Fruit fly (Drosophila melanogaster) whole organism, embryonic: ENCODE data around the gene ab.
A peak's percentile ranks its signal among the peaks of the same experiment; 100 is the strongest.

Source experiments
- Bgb ChIP-seq: fragments of 200-800 bp; sonication (Bioruptor generic); IDR thresholded peaks from 2 replicates; pipeline ENCODE4 v1.3.6; 2022; ENCODE audit warnings: missing biosample characterization, missing genetic modification characterization; ENCODE audit not compliant: partially characterized antibody
- CG10462 ChIP-seq: fragments of 200-800 bp; sonication (Bioruptor generic); optimal IDR thresholded peaks from 2 replicates; lab custom pipeline; 2016; ENCODE audit warnings: missing biosample characterization, missing genetic modification characterization
- CG10543 ChIP-seq: fragments of 200-800 bp; sonication (Bioruptor generic); optimal IDR thresholded peaks from 3 replicates; lab custom pipeline; 2017; ENCODE audit warnings: missing biosample characterization, mild to moderate bottlenecking, missing genetic modification characterization, moderate library complexity
- CG14014 ChIP-seq: fragments of 200-800 bp; sonication (Bioruptor generic); IDR thresholded peaks from 2 replicates; pipeline ENCODE4 v1.3.6; 2022; ENCODE audit warnings: missing biosample characterization, missing genetic modification characterization
- CG15269 ChIP-seq: fragments of 200-800 bp; sonication (Bioruptor generic); optimal IDR thresholded peaks from 2 replicates; lab custom pipeline; 2018; ENCODE audit warnings: missing biosample characterization, mild to moderate bottlenecking, missing genetic modification characterization, moderate library complexity
- CG18619 ChIP-seq: fragments of 200-800 bp; sonication (Bioruptor generic); optimal IDR thresholded peaks from 3 replicates; lab custom pipeline; 2017; ENCODE audit warnings: missing biosample characterization, mild to moderate bottlenecking, missing genetic modification characterization
- CG18764 ChIP-seq: fragments of 200-800 bp; sonication (Bioruptor generic); optimal IDR thresholded peaks from 3 replicates; lab custom pipeline; 2016; ENCODE audit warnings: missing biosample characterization, missing genetic modification characterization
- CG2116 ChIP-seq: fragments of 200-800 bp; sonication (Bioruptor generic); optimal IDR thresholded peaks from 3 replicates; lab custom pipeline; 2018; ENCODE audit warnings: missing biosample characterization, mild to moderate bottlenecking, missing genetic modification characterization
- CG2889 ChIP-seq: fragments of 200-800 bp; sonication (Bioruptor generic); IDR thresholded peaks from 3 replicates; pipeline ENCODE4 v1.3.6; 2022; ENCODE audit warnings: missing biosample characterization, missing genetic modification characterization
- CG30020 ChIP-seq: fragments of 200-800 bp; optimal IDR thresholded peaks from 2 replicates; lab custom pipeline; 2019; ENCODE audit warnings: missing biosample characterization, mild to moderate bottlenecking, missing genetic modification characterization, moderate library complexity
- CG30431 ChIP-seq: fragments of 200-800 bp; sonication (Bioruptor generic); optimal IDR thresholded peaks from 2 replicates; lab custom pipeline; 2017; ENCODE audit warnings: missing biosample characterization, missing genetic modification characterization
- CG31388 ChIP-seq: fragments of 200-800 bp; sonication (Bioruptor generic); optimal IDR thresholded peaks from 2 replicates; lab custom pipeline; 2016; ENCODE audit warnings: missing biosample characterization, missing genetic modification characterization
- CG4360 ChIP-seq: fragments of 200-800 bp; sonication (Bioruptor generic); IDR thresholded peaks from 2 replicates; pipeline ENCODE4 v1.3.6; 2022; ENCODE audit warnings: missing biosample characterization, missing genetic modification characterization
- CG6254 ChIP-seq: fragments of 200-800 bp; sonication (Bioruptor generic); optimal IDR thresholded peaks from 3 replicates; lab custom pipeline; 2017; ENCODE audit warnings: mild to moderate bottlenecking, missing biosample characterization, missing genetic modification reagents, missing genetic modification characterization
- CG6791 ChIP-seq: fragments of 200-800 bp; sonication (Bioruptor generic); IDR thresholded peaks from 3 replicates; pipeline ENCODE4 v1.3.6; 2022; ENCODE audit warnings: missing biosample characterization, missing genetic modification characterization; ENCODE audit not compliant: partially characterized antibody
- CG7357 ChIP-seq: fragments of 200-800 bp; sonication (Bioruptor generic); IDR thresholded peaks from 3 replicates; pipeline ENCODE4 v1.3.6; 2022; ENCODE audit warnings: missing biosample characterization, missing genetic modification characterization
- CrebB ChIP-seq: fragments of 200-800 bp; sonication (Bioruptor generic); optimal IDR thresholded peaks from 3 replicates; lab custom pipeline; 2018; ENCODE audit warnings: missing biosample characterization, mild to moderate bottlenecking, missing genetic modification characterization
- Deaf1 ChIP-seq: fragments of 200-800 bp; optimal IDR thresholded peaks from 3 replicates; lab custom pipeline; 2019; ENCODE audit warnings: missing biosample characterization, mild to moderate bottlenecking, missing genetic modification characterization, moderate library complexity
- Dfd ChIP-seq, 2 experiments: fragments of >200 bp; optimal IDR thresholded peaks; 2 replicates each; lab custom pipeline; 2017; ENCODE audit warnings: missing biosample characterization in 2 of 2, missing genetic modification characterization in 2 of 2
- E2f1 ChIP-seq: fragments of 200-800 bp; sonication (Bioruptor generic); IDR thresholded peaks from 2 replicates; pipeline ENCODE4 v1.3.6; 2022; ENCODE audit warnings: missing biosample characterization, missing genetic modification characterization
- HLH54F ChIP-seq: fragments of 200-800 bp; sonication (Bioruptor generic); optimal IDR thresholded peaks from 3 replicates; lab custom pipeline; 2016; ENCODE audit warnings: missing biosample characterization, missing genetic modification characterization
- Jarid2 ChIP-seq: fragments of 200-800 bp; sonication (Bioruptor generic); optimal IDR thresholded peaks from 3 replicates; lab custom pipeline; 2017; ENCODE audit warnings: mild to moderate bottlenecking, missing biosample characterization, missing genetic modification reagents, missing genetic modification characterization
- Kr ChIP-seq: fragments of 200-800 bp; sonication (Bioruptor generic); optimal IDR thresholded peaks from 2 replicates; lab custom pipeline; 2017; ENCODE audit warnings: missing biosample characterization, mild to moderate bottlenecking, missing genetic modification characterization
- Ptx1 ChIP-seq: fragments of 200-800 bp; sonication (Bioruptor generic); IDR thresholded peaks from 2 replicates; pipeline ENCODE4 v1.3.6; 2022; ENCODE audit warnings: missing biosample characterization, missing genetic modification characterization
- Trl ChIP-seq, 3 experiments: fragments of >200 bp in 2 of 3; fragments of 200-800 bp in 1 of 3; sonication (Bioruptor generic) in 1 of 3; optimal IDR thresholded peaks; 2 replicates in 1 of 3; 3 replicates in 2 of 3; lab custom pipeline; 2016 to 2017; ENCODE audit warnings: missing biosample characterization in 1 of 3, missing genetic modification characterization in 1 of 3
- Usf ChIP-seq: fragments of 200-800 bp; sonication (Bioruptor generic); optimal IDR thresholded peaks from 2 replicates; lab custom pipeline; 2017; ENCODE audit warnings: missing genotype, missing biosample characterization, missing genetic modification characterization
- ab ChIP-seq: fragments of 200-800 bp; sonication (Bioruptor generic); optimal IDR thresholded peaks from 2 replicates; lab custom pipeline; 2016; ENCODE audit warnings: missing biosample characterization, missing genetic modification characterization
- ac ChIP-seq: fragments of 200-800 bp; sonication (Bioruptor generic); optimal IDR thresholded peaks from 3 replicates; lab custom pipeline; 2017; ENCODE audit warnings: missing biosample characterization, mild to moderate bottlenecking, missing genetic modification characterization
- bcd ChIP-seq: fragments of 200-800 bp; sonication (Bioruptor generic); optimal IDR thresholded peaks from 2 replicates; lab custom pipeline; 2017; ENCODE audit warnings: missing biosample characterization, mild to moderate bottlenecking, missing genetic modification characterization
- cad ChIP-seq: fragments of >200 bp; optimal IDR thresholded peaks from 2 replicates; lab custom pipeline; 2017; ENCODE audit warnings: missing biosample characterization, missing genetic modification characterization
- chif ChIP-seq, 2 experiments: fragments of 200-800 bp; sonication (Bioruptor generic); optimal IDR thresholded peaks; 3 replicates each; lab custom pipeline; 2016; ENCODE audit warnings: missing biosample characterization in 2 of 2, missing genetic modification characterization in 2 of 2
- crp ChIP-seq, 2 experiments: fragments of 200-800 bp; sonication (Bioruptor generic); optimal IDR thresholded peaks; 2 replicates in 1 of 2; 3 replicates in 1 of 2; lab custom pipeline; 2017; ENCODE audit warnings: missing biosample characterization in 2 of 2, missing genetic modification characterization in 2 of 2, mild to moderate bottlenecking in 1 of 2, moderate library complexity in 1 of 2
- disco-r ChIP-seq: fragments of 200-800 bp; sonication (Bioruptor generic); optimal IDR thresholded peaks from 2 replicates; lab custom pipeline; 2016; ENCODE audit warnings: missing biosample characterization, missing genetic modification characterization
- dysf ChIP-seq: fragments of 200-800 bp; sonication (Bioruptor generic); IDR thresholded peaks from 3 replicates; pipeline ENCODE4 v1.3.6; 2022; ENCODE audit warnings: missing biosample characterization, missing genetic modification characterization
- gcm2 ChIP-seq: fragments of 200-800 bp; sonication (Bioruptor generic); optimal IDR thresholded peaks from 2 replicates; lab custom pipeline; 2016; ENCODE audit warnings: missing biosample characterization, missing genetic modification characterization
- gsb-n ChIP-seq: fragments of 200-800 bp; sonication (Bioruptor generic); optimal IDR thresholded peaks from 3 replicates; lab custom pipeline; 2018; ENCODE audit warnings: missing biosample characterization, mild to moderate bottlenecking, missing genetic modification characterization
- hbn ChIP-seq: fragments of 200-800 bp; sonication (Bioruptor generic); IDR thresholded peaks from 2 replicates; pipeline ENCODE4 v1.3.6; 2022; ENCODE audit warnings: missing biosample characterization, missing genetic modification characterization; ENCODE audit not compliant: partially characterized antibody
- jigr1 ChIP-seq: fragments of 200-800 bp; sonication (Bioruptor generic); IDR thresholded peaks from 3 replicates; pipeline ENCODE4 v1.3.6; 2022; ENCODE audit warnings: missing biosample characterization, missing genetic modification characterization
- jumu ChIP-seq: fragments of 200-800 bp; sonication (Bioruptor generic); optimal IDR thresholded peaks from 3 replicates; lab custom pipeline; 2016; ENCODE audit warnings: missing biosample characterization, missing genetic modification characterization
- mam ChIP-seq: fragments of 200-800 bp; sonication (Bioruptor generic); optimal IDR thresholded peaks from 3 replicates; lab custom pipeline; 2016; ENCODE audit warnings: missing biosample characterization, missing genetic modification characterization
- mld ChIP-seq: fragments of 200-800 bp; sonication (Bioruptor generic); IDR thresholded peaks from 3 replicates; pipeline ENCODE4 v1.3.6; 2022; ENCODE audit warnings: missing biosample characterization, missing genetic modification characterization; ENCODE audit not compliant: partially characterized antibody
- nom ChIP-seq: fragments of 200-800 bp; sonication (Bioruptor generic); optimal IDR thresholded peaks from 2 replicates; lab custom pipeline; 2017; ENCODE audit warnings: missing biosample characterization, missing genetic modification characterization, mild to moderate bottlenecking, moderate library complexity, missing genetic modification reagents
- oc ChIP-seq: fragments of 200-800 bp; sonication (Bioruptor generic); optimal IDR thresholded peaks from 2 replicates; lab custom pipeline; 2018; ENCODE audit warnings: missing biosample characterization, mild to moderate bottlenecking, missing genetic modification characterization, moderate library complexity
- pum ChIP-seq: fragments of 200-800 bp; sonication (Bioruptor generic); optimal IDR thresholded peaks from 2 replicates; lab custom pipeline; 2016; ENCODE audit warnings: missing biosample characterization, missing genetic modification characterization
- row ChIP-seq: fragments of 200-800 bp; sonication (Bioruptor generic); IDR thresholded peaks from 3 replicates; pipeline ENCODE4 v1.3.6; 2022; ENCODE audit warnings: missing biosample characterization, missing genetic modification characterization
- scrt ChIP-seq: fragments of 200-800 bp; sonication (Bioruptor generic); optimal IDR thresholded peaks from 2 replicates; lab custom pipeline; 2018; ENCODE audit warnings: missing biosample characterization, mild to moderate bottlenecking, missing genetic modification characterization, moderate library complexity
- slbo ChIP-seq: fragments of 200-800 bp; sonication (Bioruptor generic); IDR thresholded peaks from 2 replicates; pipeline ENCODE4 v1.3.6; 2022; ENCODE audit warnings: missing biosample characterization, missing genetic modification characterization
- slp2 ChIP-seq: fragments of 200-800 bp; sonication (Bioruptor generic); optimal IDR thresholded peaks from 2 replicates; lab custom pipeline; 2016; ENCODE audit warnings: missing biosample characterization, missing genetic modification characterization
- tgo ChIP-seq: fragments of 200-800 bp; sonication (Bioruptor generic); IDR thresholded peaks from 3 replicates; pipeline ENCODE4 v1.3.6; 2022; ENCODE audit warnings: missing biosample characterization, missing genetic modification characterization
- tio ChIP-seq: fragments of 200-800 bp; sonication (Bioruptor generic); optimal IDR thresholded peaks from 2 replicates; lab custom pipeline; 2017; ENCODE audit warnings: missing biosample characterization, missing genetic modification characterization, inconsistent platforms

ab gene

DNA sequence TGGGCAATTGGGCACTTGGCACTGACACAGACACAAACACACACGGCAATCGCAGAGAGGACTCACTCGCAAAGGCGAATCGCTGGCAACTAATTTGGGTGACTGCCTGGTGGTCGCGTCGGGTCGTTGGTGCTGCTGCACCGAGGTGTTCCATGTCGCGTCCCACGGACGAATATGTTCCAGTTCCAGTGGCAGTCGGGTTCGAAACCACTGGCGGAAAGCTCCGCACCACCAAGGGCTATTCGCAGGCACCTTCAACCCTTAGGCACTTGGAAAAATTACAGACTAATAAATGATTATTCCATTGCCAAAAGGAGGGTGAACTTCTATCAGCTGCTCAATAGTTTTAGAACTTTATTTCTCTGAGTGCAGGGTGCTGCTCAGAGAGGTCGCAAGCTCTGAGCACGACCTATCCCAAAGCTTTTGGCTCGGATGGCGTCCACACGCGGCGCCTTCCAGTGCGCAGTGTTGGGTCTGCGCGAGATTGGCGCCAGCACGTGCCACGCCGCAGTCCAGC, 6.9 kb upstream of the ab start, which contains the start of gene Ca-beta (continued):
- TF ChIP-seq disco-r (GFP tag; lab: Kevin White, UChicago): no peak
- TF ChIP-seq cad (GFP tag; lab: Kevin White, UChicago): no peak
- TF ChIP-seq mld (GFP tag; lab: Robert Waterston, UW): no peak
- TF ChIP-seq nom (GFP tag; lab: Kevin White, UChicago): no peak
- no peak for TF ChIP-seq CG10462 (GFP tag; lab: Kevin White, UChicago)
- no peak for TF ChIP-seq pum
- TF ChIP-seq dysf (GFP tag; lab: Robert Waterston, UW): peak; percentile 50; the same call in 2 of the 3 replicates
- TF ChIP-seq Kr (GFP tag; lab: Kevin White, UChicago): no peak
- TF ChIP-seq mam (GFP tag; lab: Kevin White, UChicago): peak; percentile 67
- peak; percentile 34; the same call in 1 of the 2 replicates for TF ChIP-seq E2f1 (GFP tag; lab: Robert Waterston, UW)
- no peak for TF ChIP-seq Usf (GFP tag; lab: Kevin White, UChicago)
- no peak for TF ChIP-seq Trl (optimal IDR thresholded peaks at IDR 0.05; lab: Kevin White, UChicago)
- TF ChIP-seq Trl (GFP tag; optimal IDR thresholded peaks at IDR 0.05; lab: Kevin White, UChicago): peak; percentile 47
- TF ChIP-seq CG4360: no peak
- no peak for TF ChIP-seq CrebB (tag; lab: Kevin White, UChicago)
- TF ChIP-seq CG30020 (tag; lab: Kevin White, UChicago): no peak
- no peak for TF ChIP-seq Dfd (GFP tag; optimal IDR thresholded peaks at IDR 0.05; lab: Kevin White, UChicago)
- peak; percentile 22 for TF ChIP-seq CG18619
- TF ChIP-seq gcm2 (GFP tag; lab: Kevin White, UChicago): no peak
- no peak for TF ChIP-seq jigr1 (GFP tag; lab: Robert Waterston, UW)
- TF ChIP-seq bcd (GFP tag; lab: Kevin White, UChicago): peak; percentile 40
- peak; percentile 71 for TF ChIP-seq CG10543 (GFP tag; lab: Kevin White, UChicago)
- no peak for TF ChIP-seq CG18764
- TF ChIP-seq CG2889: 0 out of 3 replicates have a peak, but pooled peaks have one; percentile 10
- peak; percentile 70 for TF ChIP-seq Deaf1 (tag; lab: Kevin White, UChicago)
- TF ChIP-seq CG6791: no peak
- TF ChIP-seq slbo (GFP tag; lab: Robert Waterston, UW): peak; percentile 78
- TF ChIP-seq ab (GFP tag; lab: Kevin White, UChicago): peak; percentile 64
- TF ChIP-seq CG6254 (GFP tag; lab: Kevin White, UChicago): no peak
- no peak for TF ChIP-seq Bgb (GFP tag; lab: Robert Waterston, UW)
- no peak for TF ChIP-seq hbn (GFP tag; lab: Robert Waterston, UW)
- no peak for TF ChIP-seq slp2 (GFP tag; lab: Kevin White, UChicago)
- TF ChIP-seq tio (GFP tag; lab: Kevin White, UChicago): no peak
- peak in 1 of 2 experiments; percentile 18 for TF ChIP-seq crp (GFP tag; optimal IDR thresholded peaks at IDR 0.05; lab: Kevin White, UChicago)
- TF ChIP-seq HLH54F (GFP tag; lab: Kevin White, UChicago): peak; percentile 34
- TF ChIP-seq chif (GFP tag; optimal IDR thresholded peaks at IDR 0.05; lab: Kevin White, UChicago): no peak
- TF ChIP-seq CG14014 (GFP tag; lab: Robert Waterston, UW): no peak
- TF ChIP-seq Ptx1 (GFP tag; lab: Robert Waterston, UW): peak; percentile 37
- TF ChIP-seq CG30431 (GFP tag; lab: Kevin White, UChicago): no peak
- no peak for TF ChIP-seq Jarid2 (GFP tag; lab: Kevin White, UChicago)
- no peak for TF ChIP-seq gsb-n (tag; lab: Kevin White, UChicago)
- peak; percentile 50 for TF ChIP-seq scrt (GFP tag; lab: Kevin White, UChicago)
- TF ChIP-seq CG2116 (GFP tag; lab: Kevin White, UChicago): no peak
- peak; percentile 85 for TF ChIP-seq row
- 0 out of 3 replicates have a peak, but pooled peaks have one; percentile 25 for TF ChIP-seq tgo (GFP tag; lab: Robert Waterston, UW)
- peak; percentile 51 for TF ChIP-seq CG15269 (tag; lab: Kevin White, UChicago)
- TF ChIP-seq CG7357 (GFP tag; lab: Robert Waterston, UW): no peak
- TF ChIP-seq CG31388 (GFP tag; lab: Kevin White, UChicago): no peak
- peak; percentile 29 for TF ChIP-seq jumu (GFP tag; lab: Kevin White, UChicago)
- no peak for TF ChIP-seq ac (GFP tag; lab: Kevin White, UChicago)
- no peak for TF ChIP-seq oc (tag; lab: Kevin White, UChicago)
